Worm (Caenorhabditis elegans): Measurements from ENCODE around the gene C28H8.8.

DNA sequence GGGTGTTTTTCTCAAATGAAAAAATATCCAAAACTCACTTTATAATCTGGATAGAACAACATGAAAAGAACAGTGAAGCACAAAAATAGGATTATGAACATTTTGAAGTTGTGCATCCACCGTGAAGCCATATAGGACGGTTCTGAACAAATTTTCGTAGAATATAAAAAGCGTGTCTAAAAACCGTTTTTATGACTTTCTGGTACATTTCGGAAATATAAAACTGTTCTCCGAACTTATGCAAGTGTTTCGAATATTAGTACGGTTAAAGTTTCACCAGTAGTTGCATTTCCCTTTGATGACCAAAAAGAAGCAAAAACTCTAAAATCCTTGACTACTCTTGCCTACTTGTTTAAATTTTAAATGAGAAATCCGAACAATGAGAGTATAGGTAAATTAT is at the start of gene C28H8.8:
- TF ChIP-seq nhr-77 (tag; optimal IDR thresholded peaks at IDR 0.05) (no peak), jun-1 (tag; optimal IDR thresholded peaks at IDR 0.05) (no peak), F49E8.2 (tag; optimal IDR thresholded peaks at IDR 0.05; ENCODE audit: borderline replicate concordance) (no peak), lim-7 (GFP tag; IDR thresholded peaks at IDR 0.05) (no peak)
